Worm (Caenorhabditis elegans) whole organism, L4/young adult: ENCODE results near the gene apy-1.

Source experiments
- W03F9.2 ChIP-seq: fragments of 150-350 bp; optimal IDR thresholded peaks from 2 replicates; lab custom pipeline; 2014; ENCODE audit warnings: missing biosample characterization, missing genetic modification characterization
- dao-5 ChIP-seq: sonication (generic microtip); optimal IDR thresholded peaks from 2 replicates; lab custom pipeline; 2016; ENCODE audit warnings: missing genotype, missing genetic modification characterization, moderate library complexity, missing compliant biosample characterization
- him-1 ChIP-seq: sonication (generic microtip); optimal IDR thresholded peaks from 2 replicates; lab custom pipeline; 2016; ENCODE audit warnings: missing genotype, missing genetic modification reagents, missing genetic modification characterization, missing compliant biosample characterization

Gene apy-1

ce11 chrX:7569685-7570518, at the start of gene apy-1:
apy-1 (minus strand) TSS chrX:7569722.
- TF ChIP-seq W03F9.2 (tag; lab: Kevin White, UChicago) (no peak), dao-5 (no peak), him-1 (tag; lab: Kevin White, UChicago) (no peak)

ce11 chrX:7614466-7614865, 44.9 kb upstream of the apy-1 start:
- TF ChIP-seq him-1 (tag; lab: Kevin White, UChicago), result no peak
- TF ChIP-seq dao-5, result no peak
- TF ChIP-seq W03F9.2 (tag; lab: Kevin White, UChicago), result no peak

ce11 chrX:7607982-7608381, 38.5 kb upstream of the apy-1 start, which contains the start of gene twk-17:
twk-17 (minus strand) TSS chrX:7608082.
- TF ChIP-seq W03F9.2 (tag; lab: Kevin White, UChicago), result no peak
- no peak for TF ChIP-seq dao-5
- no peak for TF ChIP-seq him-1 (tag; lab: Kevin White, UChicago)

- no peak for TF ChIP-seq W03F9.2 (tag; lab: Kevin White, UChicago)
- TF ChIP-seq dao-5, result no peak
- TF ChIP-seq him-1 (tag; lab: Kevin White, UChicago), result no peak
These were observed 27.1 kb upstream of the apy-1 start, which contains the start of gene C44E12.1 for ce11 chrX:7596627-7597026. C44E12.1 (plus strand) TSS chrX:7596927.

- no peak for TF ChIP-seq W03F9.2 (tag; lab: Kevin White, UChicago)
- TF ChIP-seq him-1 (tag; lab: Kevin White, UChicago), result no peak
- no peak for TF ChIP-seq dao-5
These were observed 26.5 kb upstream of the apy-1 start for ce11 chrX:7596029-7596428.

- TF ChIP-seq dao-5 (no peak), him-1 (tag; lab: Kevin White, UChicago) (no peak), W03F9.2 (tag; lab: Kevin White, UChicago) (no peak)
These were observed 24.5 kb upstream of the apy-1 start for ce11 chrX:7593931-7594544.

- TF ChIP-seq dao-5, result no peak
- TF ChIP-seq him-1 (tag; lab: Kevin White, UChicago), result no peak
- no peak for TF ChIP-seq W03F9.2 (tag; lab: Kevin White, UChicago)
These were observed 21.2 kb upstream of the apy-1 start for ce11 chrX:7590756-7591155.

ce11 chrX:7587741-7588235, 18.3 kb upstream of the apy-1 start:
- no peak for TF ChIP-seq him-1 (tag; lab: Kevin White, UChicago)
- TF ChIP-seq W03F9.2 (tag; lab: Kevin White, UChicago), result no peak
- TF ChIP-seq dao-5, result no peak

- TF ChIP-seq W03F9.2 (tag; lab: Kevin White, UChicago), result no peak
- TF ChIP-seq him-1 (tag; lab: Kevin White, UChicago), result no peak
- TF ChIP-seq dao-5, result no peak
These were observed 17.1 kb upstream of the apy-1 start for ce11 chrX:7586588-7586987.

- TF ChIP-seq W03F9.2 (tag; lab: Kevin White, UChicago) (no peak), him-1 (tag; lab: Kevin White, UChicago) (no peak), dao-5 (no peak)
These were observed 16.2 kb upstream of the apy-1 start, which contains the start of gene adt-2 for ce11 chrX:7585610-7586259. adt-2 (plus strand) TSS chrX:7586209.

ce11 chrX:7583930-7584329, 14.4 kb upstream of the apy-1 start:
- TF ChIP-seq W03F9.2 (tag; lab: Kevin White, UChicago) (no peak), dao-5 (no peak), him-1 (tag; lab: Kevin White, UChicago) (no peak)

- no peak for TF ChIP-seq W03F9.2 (tag; lab: Kevin White, UChicago)
- TF ChIP-seq him-1 (tag; lab: Kevin White, UChicago), result no peak
- no peak for TF ChIP-seq dao-5
These were observed 12.7 kb upstream of the apy-1 start for ce11 chrX:7582223-7582622.

ce11 chrX:7578308-7578707, 8.8 kb upstream of the apy-1 start:
- TF ChIP-seq him-1 (tag; lab: Kevin White, UChicago), result no peak
